Worm (Caenorhabditis elegans) whole organism, L4/young adult: ENCODE results near the gene fars-2.
"Not testable (repeated sequence)": the region's sequence is repeated elsewhere in the genome, so short reads cannot be mapped to it uniquely, and the experiment has no call there.

Experiments used
- W03F9.2 ChIP-seq: fragments of 150-350 bp; optimal IDR thresholded peaks from 2 replicates; lab custom pipeline; 2014; ENCODE audit warnings: missing biosample characterization, missing genetic modification characterization
- dao-5 ChIP-seq: sonication (generic microtip); optimal IDR thresholded peaks from 2 replicates; lab custom pipeline; 2016; ENCODE audit warnings: missing genotype, missing genetic modification characterization, moderate library complexity, missing compliant biosample characterization
- him-1 ChIP-seq: sonication (generic microtip); optimal IDR thresholded peaks from 2 replicates; lab custom pipeline; 2016; ENCODE audit warnings: missing genotype, missing genetic modification reagents, missing genetic modification characterization, missing compliant biosample characterization

- not testable (repeated sequence) for TF ChIP-seq dao-5 (tag; lab: Kevin White, UChicago); him-1 (tag; lab: Kevin White, UChicago); W03F9.2
Measured at ce11 chrV:19948993-19949392, 41.8 kb upstream of the fars-2 start, which contains the start of gene tmed-4.
